Fruit fly (Drosophila melanogaster): ENCODE results near the gene SdhD.

Gene SdhD

dm6 chr3R:23790483-23791175 lies 30.2 kb upstream of the SdhD start (continued):
- TF ChIP-seq bab2 (GFP tag; optimal IDR thresholded peaks at IDR 0.05) (peak; percentile 16), bigmax (GFP tag; optimal IDR thresholded peaks at IDR 0.05) (no peak), pros (GFP tag; optimal IDR thresholded peaks at IDR 0.05) (peak; percentile 54), CG15479 (GFP tag; optimal IDR thresholded peaks at IDR 0.05) (peak; percentile 37), twi (tag; optimal IDR thresholded peaks at IDR 0.05) (peak; percentile 93), Aef1 (GFP tag; IDR thresholded peaks at IDR 0.05) (no peak), CG6854 (GFP tag; optimal IDR thresholded peaks at IDR 0.05) (no peak), corto (GFP tag; optimal IDR thresholded peaks at IDR 0.05) (no peak), ara (GFP tag; IDR thresholded peaks at IDR 0.05) (0 out of 2 replicates have a peak, but pooled peaks have one; percentile 17), Elba2 (GFP tag; optimal IDR thresholded peaks at IDR 0.05) (no peak), Xrp1 (GFP tag; IDR thresholded peaks at IDR 0.05) (0 out of 2 replicates have a peak, but pooled peaks have one; percentile 15), vvl (GFP tag; IDR thresholded peaks at IDR 0.05) (0 out of 2 replicates have a peak, but pooled peaks have one; percentile 0), row (GFP tag; IDR thresholded peaks at IDR 0.05) (peak; percentile 64), E2f1 (GFP tag; IDR thresholded peaks at IDR 0.05) (no peak)

DNA sequence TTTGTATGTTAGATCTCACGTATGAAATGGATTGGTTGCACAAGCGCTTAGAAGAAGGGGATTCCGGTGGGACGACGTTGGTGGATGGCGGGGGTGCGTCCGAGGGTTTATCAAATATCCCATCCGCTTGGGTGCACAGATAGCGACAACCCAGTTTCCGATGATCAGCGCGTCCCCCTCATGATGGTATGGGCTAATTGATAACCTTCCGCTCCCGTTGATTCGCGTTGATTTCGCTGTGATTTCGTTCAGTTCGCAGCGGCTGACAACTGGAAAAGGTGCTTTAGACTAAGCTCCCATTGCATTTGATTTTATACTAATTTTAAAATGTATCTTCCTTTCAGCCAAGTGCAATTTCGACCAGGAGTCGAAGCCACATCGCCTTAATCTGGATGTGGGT lies 29.2 kb upstream of the SdhD start:
- peak in 1 of 2 experiments; percentile 2 for TF ChIP-seq Pdp1 (GFP tag; optimal IDR thresholded peaks at IDR 0.05)
- no peak for TF ChIP-seq E2f1 (GFP tag; IDR thresholded peaks at IDR 0.05)

- TF ChIP-seq wdn (GFP tag; IDR thresholded peaks at IDR 0.05) (peak; percentile 34; the same call in 1 of the 2 replicates), CG9215 (GFP tag; IDR thresholded peaks at IDR 0.05) (no peak), Hr51 (GFP tag; optimal IDR thresholded peaks at IDR 0.05) (peak in 1 of 2 experiments; percentile 20), ftz-f1 (GFP tag; optimal IDR thresholded peaks at IDR 0.05) (peak; percentile 29), sens (GFP tag) (peak; percentile 65), ken (GFP tag; IDR thresholded peaks at IDR 0.05) (0 out of 3 replicates have a peak, but pooled peaks have one; percentile 4), CG6689 (GFP tag; IDR thresholded peaks at IDR 0.05) (peak; percentile 14; the same call in 1 of the 2 replicates), dmrt11E (tag; optimal IDR thresholded peaks at IDR 0.05) (peak; percentile 12), Neu2 (GFP tag; optimal IDR thresholded peaks at IDR 0.05; ENCODE audit: borderline replicate concordance) (no peak), CG2678 (tag; optimal IDR thresholded peaks at IDR 0.05) (peak; percentile 29), so (GFP tag; IDR thresholded peaks at IDR 0.05) (peak; percentile 50; the same call in 1 of the 3 replicates), Hr3 (GFP tag; optimal IDR thresholded peaks at IDR 0.05) (no peak), CG7839 (tag; optimal IDR thresholded peaks at IDR 0.05) (peak; percentile 1), Hmr (GFP tag; optimal IDR thresholded peaks at IDR 0.05) (peak; percentile 16), CG2120 (GFP tag; optimal IDR thresholded peaks at IDR 0.05) (peak; percentile 28), ttk (GFP tag; IDR thresholded peaks at IDR 0.05) (0 out of 2 replicates have a peak, but pooled peaks have one; percentile 8), chinmo (GFP tag; IDR thresholded peaks at IDR 0.05; ENCODE audit: partially characterized antibody) (0 out of 4 replicates have a peak, but pooled peaks have one; percentile 47), MBD-R2 (GFP tag; IDR thresholded peaks at IDR 0.05) (0 out of 2 replicates have a peak, but pooled peaks have one; percentile 5), CG11696 (GFP tag; IDR thresholded peaks at IDR 0.05) (peak; percentile 79), dpn (GFP tag; optimal IDR thresholded peaks at IDR 0.05) (peak in 1 of 2 experiments; percentile 11), Atf6 (GFP tag; IDR thresholded peaks at IDR 0.05) (peak; percentile 61), cg (GFP tag; optimal IDR thresholded peaks at IDR 0.05) (peak; percentile 17), phol (tag; optimal IDR thresholded peaks at IDR 0.05) (peak; percentile 19), CG32772 (GFP tag; IDR thresholded peaks at IDR 0.05) (0 out of 2 replicates have a peak, but pooled peaks have one; percentile 4), Pdp1 (GFP tag; optimal IDR thresholded peaks at IDR 0.05) (peak in 1 of 2 experiments; percentile 20), Oli (tag; optimal IDR thresholded peaks at IDR 0.05) (peak; percentile 21), dmrt99B (tag; optimal IDR thresholded peaks at IDR 0.05) (peak; percentile 2), shn (GFP tag; optimal IDR thresholded peaks at IDR 0.05) (no peak), Gug (GFP tag; IDR thresholded peaks at IDR 0.05) (0 out of 4 replicates have a peak, but pooled peaks have one; percentile 6), gcm2 (GFP tag; optimal IDR thresholded peaks at IDR 0.05) (no peak), HLHmδ (GFP tag; optimal IDR thresholded peaks at IDR 0.05) (peak; percentile 71)
These were observed 28.1 kb upstream of the SdhD start for dm6 chr3R:23788406-23789021.

Measured in whole organism, embryonic.